Fruit fly (Drosophila melanogaster) whole organism, embryonic: ENCODE results near the gene CG43815.

Experiments used
- Atf3 ChIP-seq: fragments of 200-800 bp; sonication (Bioruptor generic); optimal IDR thresholded peaks from 3 replicates; lab custom pipeline; 2016; ENCODE audit warnings: missing biosample characterization, missing genetic modification characterization
- Bgb ChIP-seq: fragments of 200-800 bp; sonication (Bioruptor generic); IDR thresholded peaks from 2 replicates; pipeline ENCODE4 v1.3.6; 2022; ENCODE audit warnings: missing biosample characterization, missing genetic modification characterization; ENCODE audit not compliant: partially characterized antibody
- Bteb2 ChIP-seq: fragments of 200-800 bp; sonication (Bioruptor generic); optimal IDR thresholded peaks from 2 replicates; lab custom pipeline; 2016; ENCODE audit warnings: missing biosample characterization, missing genetic modification characterization
- CG10543 ChIP-seq: fragments of 200-800 bp; sonication (Bioruptor generic); optimal IDR thresholded peaks from 3 replicates; lab custom pipeline; 2017; ENCODE audit warnings: missing biosample characterization, mild to moderate bottlenecking, missing genetic modification characterization, moderate library complexity
- CG10979 ChIP-seq: fragments of 200-800 bp; sonication (Bioruptor generic); optimal IDR thresholded peaks from 2 replicates; lab custom pipeline; 2018; ENCODE audit warnings: missing biosample characterization, mild to moderate bottlenecking, missing genetic modification characterization, moderate library complexity
- CG11456 ChIP-seq: fragments of 200-800 bp; sonication (Bioruptor generic); IDR thresholded peaks from 3 replicates; pipeline ENCODE4 v1.3.6; 2022; ENCODE audit warnings: missing biosample characterization, missing genetic modification characterization
- CG12155 ChIP-seq: fragments of 200-800 bp; sonication (Bioruptor generic); optimal IDR thresholded peaks from 3 replicates; lab custom pipeline; 2016; ENCODE audit warnings: missing biosample characterization, missing genetic modification characterization
- CG13287 ChIP-seq: fragments of 200-800 bp; sonication (Bioruptor generic); IDR thresholded peaks from 2 replicates; pipeline ENCODE4 v1.3.6; 2022; ENCODE audit warnings: missing biosample characterization, missing genetic modification characterization; ENCODE audit not compliant: partially characterized antibody
- CG16815 ChIP-seq: fragments of 200-800 bp; sonication (Bioruptor generic); optimal IDR thresholded peaks from 3 replicates; lab custom pipeline; 2017; ENCODE audit warnings: missing biosample characterization, mild to moderate bottlenecking, missing genetic modification characterization
- CG17186 ChIP-seq: fragments of 200-800 bp; sonication (Bioruptor generic); optimal IDR thresholded peaks from 3 replicates; lab custom pipeline; 2017; ENCODE audit warnings: missing biosample characterization, missing genetic modification reagents, missing genetic modification characterization
- CG17829 ChIP-seq: fragments of 200-800 bp; optimal IDR thresholded peaks from 2 replicates; lab custom pipeline; 2019; ENCODE audit warnings: missing biosample characterization, mild to moderate bottlenecking, missing genetic modification characterization, moderate library complexity
- CG18011 ChIP-seq: fragments of 200-800 bp; sonication (Bioruptor generic); optimal IDR thresholded peaks from 2 replicates; lab custom pipeline; 2017; ENCODE audit warnings: missing biosample characterization, missing genetic modification characterization, mild to moderate bottlenecking, moderate library complexity, missing genotype
- CG18262 ChIP-seq: fragments of 200-800 bp; optimal IDR thresholded peaks from 3 replicates; lab custom pipeline; 2019; ENCODE audit warnings: missing biosample characterization, mild to moderate bottlenecking, missing genetic modification characterization, moderate library complexity
- CG3065 ChIP-seq: fragments of 200-800 bp; sonication (Bioruptor generic); optimal IDR thresholded peaks from 2 replicates; lab custom pipeline; 2016; ENCODE audit warnings: missing biosample characterization, missing genetic modification characterization
- CG3847 ChIP-seq: fragments of 200-800 bp; sonication (Bioruptor generic); IDR thresholded peaks from 2 replicates; pipeline ENCODE4 v1.3.6; 2022; ENCODE audit warnings: missing biosample characterization, missing genetic modification characterization
- CG4424 ChIP-seq: fragments of 200-800 bp; sonication (Bioruptor generic); optimal IDR thresholded peaks from 3 replicates; lab custom pipeline; 2016; ENCODE audit warnings: missing biosample characterization, missing genetic modification characterization
- CG4617 ChIP-seq: fragments of 200-800 bp; sonication (Bioruptor generic); optimal IDR thresholded peaks from 3 replicates; lab custom pipeline; 2016; ENCODE audit warnings: missing biosample characterization, missing genetic modification characterization, borderline replicate concordance
- CG6765 ChIP-seq: fragments of 200-800 bp; sonication (Bioruptor generic); optimal IDR thresholded peaks from 3 replicates; lab custom pipeline; 2017; ENCODE audit warnings: missing biosample characterization, mild to moderate bottlenecking, missing genetic modification characterization
- CG8089 ChIP-seq: fragments of 200-800 bp; sonication (Bioruptor generic); optimal IDR thresholded peaks from 3 replicates; lab custom pipeline; 2016; ENCODE audit warnings: missing biosample characterization, missing genetic modification characterization
- CG9797 ChIP-seq: fragments of 200-800 bp; sonication (Bioruptor generic); optimal IDR thresholded peaks from 3 replicates; lab custom pipeline; 2018; ENCODE audit warnings: missing biosample characterization, mild to moderate bottlenecking, missing genetic modification characterization
- Camta ChIP-seq: fragments of 200-800 bp; sonication (Bioruptor generic); optimal IDR thresholded peaks from 2 replicates; lab custom pipeline; 2016; ENCODE audit warnings: missing biosample characterization, missing genetic modification characterization
- CoRest ChIP-seq: fragments of 200-800 bp; sonication (Bioruptor generic); optimal IDR thresholded peaks from 3 replicates; lab custom pipeline; 2018; ENCODE audit warnings: missing biosample characterization, mild to moderate bottlenecking, missing genetic modification characterization, moderate library complexity
- Dad ChIP-seq: fragments of 200-800 bp; sonication (Bioruptor generic); optimal IDR thresholded peaks from 3 replicates; lab custom pipeline; 2016; ENCODE audit warnings: missing biosample characterization, missing genetic modification characterization
- Drgx ChIP-seq: fragments of 200-800 bp; sonication (Bioruptor generic); IDR thresholded peaks from 2 replicates; pipeline ENCODE4 v1.3.6; 2022; ENCODE audit warnings: missing biosample characterization, missing genetic modification characterization
- Ets65A ChIP-seq: fragments of 200-800 bp; sonication (Bioruptor generic); peaks from one replicate; lab custom pipeline; 2016; ENCODE audit warnings: missing biosample characterization, missing genetic modification characterization
- GATAe ChIP-seq: fragments of 200-800 bp; sonication (Bioruptor generic); conservative IDR thresholded peaks from 2 replicates; pipeline ENCODE4 v1.3.6; 2022; ENCODE audit warnings: missing biosample characterization, missing genetic modification characterization
- Neu2 ChIP-seq: fragments of 200-800 bp; sonication (Bioruptor generic); optimal IDR thresholded peaks from 3 replicates; lab custom pipeline; 2016; ENCODE audit warnings: missing biosample characterization, missing genetic modification characterization, borderline replicate concordance
- Six4 ChIP-seq: fragments of 200-800 bp; sonication (Bioruptor generic); optimal IDR thresholded peaks from 2 replicates; lab custom pipeline; 2016; ENCODE audit warnings: missing biosample characterization, missing genetic modification characterization
- Spps ChIP-seq: fragments of 200-800 bp; sonication (Bioruptor generic); optimal IDR thresholded peaks from 2 replicates; lab custom pipeline; 2018; ENCODE audit warnings: missing biosample characterization, mild to moderate bottlenecking, missing genetic modification characterization
- Sry-δ ChIP-seq: fragments of 200-800 bp; sonication (Bioruptor generic); optimal IDR thresholded peaks from 2 replicates; lab custom pipeline; 2016; ENCODE audit warnings: missing biosample characterization, missing genetic modification characterization
- Ssrp ChIP-seq: fragments of 200-800 bp; sonication (Bioruptor generic); optimal IDR thresholded peaks from 2 replicates; lab custom pipeline; 2018; ENCODE audit warnings: missing biosample characterization, mild to moderate bottlenecking, missing genetic modification characterization, moderate library complexity
- Xbp1 ChIP-seq: fragments of 200-800 bp; sonication (Bioruptor generic); optimal IDR thresholded peaks from 3 replicates; lab custom pipeline; 2016; ENCODE audit warnings: missing biosample characterization, mild to moderate bottlenecking, missing genetic modification characterization
- abd-A ChIP-seq: fragments of 200-800 bp; sonication (Bioruptor generic); optimal IDR thresholded peaks from 3 replicates; lab custom pipeline; 2019; ENCODE audit warnings: missing biosample characterization, mild to moderate bottlenecking, missing genetic modification characterization, moderate library complexity
- az2 ChIP-seq: fragments of 200-800 bp; sonication (Bioruptor generic); optimal IDR thresholded peaks from 3 replicates; lab custom pipeline; 2016; ENCODE audit warnings: missing biosample characterization, missing genetic modification characterization
- cg ChIP-seq: fragments of 200-800 bp; sonication (Bioruptor generic); optimal IDR thresholded peaks from 3 replicates; lab custom pipeline; 2019; ENCODE audit warnings: missing biosample characterization, mild to moderate bottlenecking, missing genetic modification characterization, moderate library complexity
- croc ChIP-seq: fragments of 200-800 bp; sonication (Bioruptor generic); conservative IDR thresholded peaks from 3 replicates; pipeline ENCODE4 v1.3.6; 2022; ENCODE audit warnings: missing biosample characterization, missing genetic modification characterization
- dm ChIP-seq: fragments of 200-800 bp; sonication (Bioruptor generic); optimal IDR thresholded peaks from 3 replicates; lab custom pipeline; 2016; ENCODE audit warnings: missing biosample characterization, missing genetic modification characterization
- dmrt11E ChIP-seq: fragments of 200-800 bp; sonication (Bioruptor generic); optimal IDR thresholded peaks from 3 replicates; lab custom pipeline; 2018; ENCODE audit warnings: missing biosample characterization, mild to moderate bottlenecking, missing genetic modification characterization, moderate library complexity
- emc ChIP-seq: fragments of 200-800 bp; sonication (Bioruptor generic); optimal IDR thresholded peaks from 2 replicates; lab custom pipeline; 2016; ENCODE audit warnings: missing biosample characterization, missing genetic modification characterization
- gce ChIP-seq: fragments of 200-800 bp; sonication (Bioruptor generic); IDR thresholded peaks from 3 replicates; pipeline ENCODE4 v1.3.6; 2022; ENCODE audit warnings: missing biosample characterization, missing genetic modification characterization
- grau ChIP-seq: fragments of 200-800 bp; optimal IDR thresholded peaks from 3 replicates; lab custom pipeline; 2019; ENCODE audit warnings: missing biosample characterization, mild to moderate bottlenecking, missing genetic modification characterization, moderate library complexity
- kah ChIP-seq: fragments of 200-800 bp; sonication (Bioruptor generic); optimal IDR thresholded peaks from 2 replicates; lab custom pipeline; 2018; ENCODE audit warnings: missing biosample characterization, mild to moderate bottlenecking, missing genetic modification characterization
- nau ChIP-seq: fragments of 200-800 bp; sonication (Bioruptor generic); optimal IDR thresholded peaks from 3 replicates; lab custom pipeline; 2017; ENCODE audit warnings: missing biosample characterization, mild to moderate bottlenecking, missing genetic modification characterization, missing genetic modification reagents
- prd ChIP-seq, 3 experiments: fragments of >200 bp in 2 of 3; fragments of 200-800 bp in 1 of 3; sonication (Bioruptor generic) in 1 of 3; optimal IDR thresholded peaks in 2 of 3; IDR thresholded peaks in 1 of 3; 2 replicates in 2 of 3; 3 replicates in 1 of 3; pipeline versions ENCODE4 v1.3.6 to Lab custom; 2017 to 2022; ENCODE audit warnings: missing biosample characterization in 1 of 3, missing genetic modification characterization in 1 of 3
- rib ChIP-seq: fragments of 200-800 bp; sonication (Bioruptor generic); IDR thresholded peaks from 2 replicates; pipeline ENCODE4 v1.3.6; 2022; ENCODE audit warnings: missing biosample characterization, missing genetic modification characterization
- stc ChIP-seq: fragments of 200-800 bp; sonication (Bioruptor generic); IDR thresholded peaks from 2 replicates; pipeline ENCODE4 v1.3.6; 2022; ENCODE audit warnings: missing biosample characterization, missing genetic modification characterization
- tgo ChIP-seq: fragments of 200-800 bp; sonication (Bioruptor generic); IDR thresholded peaks from 3 replicates; pipeline ENCODE4 v1.3.6; 2022; ENCODE audit warnings: missing biosample characterization, missing genetic modification characterization
- vnd ChIP-seq: fragments of 200-800 bp; sonication (Bioruptor generic); IDR thresholded peaks from 3 replicates; pipeline ENCODE4 v1.3.6; 2022; ENCODE audit warnings: missing biosample characterization, missing genetic modification characterization; ENCODE audit not compliant: partially characterized antibody
- wek ChIP-seq: fragments of 200-800 bp; sonication (Bioruptor generic); optimal IDR thresholded peaks from 3 replicates; lab custom pipeline; 2018; ENCODE audit warnings: missing biosample characterization, mild to moderate bottlenecking, missing genetic modification characterization, moderate library complexity
- z ChIP-seq: fragments of 200-800 bp; sonication (Bioruptor generic); IDR thresholded peaks from 3 replicates; pipeline ENCODE4 v1.3.6; 2022; ENCODE audit warnings: missing biosample characterization, missing genetic modification characterization

CG43815 gene

DNA sequence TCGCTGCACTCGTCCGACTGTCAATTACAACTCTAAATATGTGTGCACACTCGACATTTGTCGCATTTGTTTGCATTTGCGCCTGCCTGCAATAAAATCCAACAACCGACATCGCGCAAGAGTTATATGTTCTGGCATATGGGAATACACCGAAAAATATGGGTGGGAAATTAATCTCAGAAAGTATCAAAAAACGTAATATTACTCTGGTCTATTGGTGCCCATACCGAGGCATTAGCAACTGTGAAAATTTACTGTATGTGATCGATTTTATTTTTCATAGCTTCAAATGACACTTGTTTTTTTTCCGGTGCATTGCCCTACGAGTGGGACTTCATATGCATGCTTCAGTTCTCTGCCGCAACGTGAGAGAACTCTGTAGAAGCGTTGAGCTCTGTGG lies 2.1 kb upstream of the CG43815 start (continued):
- TF ChIP-seq rib (GFP tag; lab: Robert Waterston, UW) (no peak), Bteb2 (no peak), CG11456 (GFP tag; lab: Robert Waterston, UW) (peak; percentile 65; the same call in 1 of the 3 replicates), dm (GFP tag; lab: Kevin White, UChicago) (peak; percentile 42), z (GFP tag; lab: Robert Waterston, UW) (0 out of 3 replicates have a peak, but pooled peaks have one; percentile 13), CG10543 (GFP tag; lab: Kevin White, UChicago) (no peak), az2 (GFP tag; lab: Kevin White, UChicago) (peak; percentile 81), CG13287 (GFP tag; lab: Robert Waterston, UW) (no peak), emc (peak; percentile 13), abd-A (tag; lab: Kevin White, UChicago) (no peak), CG3847 (GFP tag; lab: Robert Waterston, UW) (no peak; the same call in 1 of the 2 replicates), croc (peak; percentile 89), CG18011 (GFP tag; lab: Kevin White, UChicago) (no peak), CG17186 (GFP tag; lab: Kevin White, UChicago) (peak; percentile 35), dmrt11E (tag; lab: Kevin White, UChicago) (peak; percentile 94), stc (peak; percentile 74), CG6765 (no peak), cg (GFP tag; lab: Kevin White, UChicago) (no peak), kah (GFP tag; lab: Kevin White, UChicago) (peak; percentile 15), CG9797 (GFP tag; lab: Kevin White, UChicago) (no peak), Ets65A (GFP tag; lab: Kevin White, UChicago) (peak; percentile 97), Bgb (GFP tag; lab: Robert Waterston, UW) (no peak), CG8089 (GFP tag; lab: Kevin White, UChicago) (peak; percentile 79), wek (peak; percentile 54), CoRest (tag; lab: Kevin White, UChicago) (peak; percentile 80), Drgx (GFP tag; lab: Robert Waterston, UW) (peak; percentile 77), Six4 (GFP tag; lab: Kevin White, UChicago) (peak; percentile 67), Spps (peak; percentile 60), Xbp1 (GFP tag; lab: Kevin White, UChicago) (peak; percentile 79), CG16815 (peak; percentile 66), CG4617 (GFP tag; lab: Kevin White, UChicago) (no peak), GATAe (GFP tag; lab: Robert Waterston, UW) (peak; percentile 18; the same call in 1 of the 2 replicates), CG17829 (tag; lab: Kevin White, UChicago) (peak; percentile 85), Sry-δ (GFP tag; lab: Kevin White, UChicago) (peak; percentile 25), Dad (GFP tag; lab: Kevin White, UChicago) (peak; percentile 61), Ssrp (tag; lab: Kevin White, UChicago) (peak; percentile 87), prd (optimal IDR thresholded peaks at IDR 0.05; lab: Kevin White, UChicago) (no peak), prd (GFP tag; IDR thresholded peaks at IDR 0.05; lab: Robert Waterston, UW) (peak; percentile 93), Atf3 (GFP tag; lab: Kevin White, UChicago) (peak; percentile 75), gce (GFP tag; lab: Robert Waterston, UW) (peak; percentile 85), vnd (GFP tag; lab: Robert Waterston, UW) (no peak), CG12155 (GFP tag; lab: Kevin White, UChicago) (peak; percentile 50), tgo (peak; percentile 71), CG10979 (tag; lab: Kevin White, UChicago) (peak; percentile 90), nau (GFP tag; lab: Kevin White, UChicago) (peak; percentile 7), CG4424 (GFP tag; lab: Kevin White, UChicago) (peak; percentile 80), Neu2 (GFP tag; lab: Kevin White, UChicago) (no peak), CG3065 (peak; percentile 76), Camta (GFP tag; lab: Kevin White, UChicago) (peak; percentile 61), CG18262 (tag; lab: Kevin White, UChicago) (peak; percentile 83), grau (tag; lab: Kevin White, UChicago) (peak; percentile 76)
